Fruit fly (Drosophila melanogaster) whole organism, prepupa: ENCODE measurements around the gene Mipp2.
A peak's percentile ranks its signal among the peaks of the same experiment; 100 is the strongest.

Source experiments
- CG11294 ChIP-seq: fragments of 200-800 bp; sonication (Bioruptor generic); IDR thresholded peaks from 2 replicates; pipeline ENCODE4 v1.3.6; 2022; ENCODE audit warnings: missing biosample characterization, missing genetic modification characterization
- CG11762 ChIP-seq: fragments of 200-800 bp; sonication (Bioruptor generic); optimal IDR thresholded peaks from 3 replicates; lab custom pipeline; 2016; ENCODE audit warnings: missing biosample characterization, missing genetic modification characterization; ENCODE audit not compliant: insufficient read depth
- CG15336 ChIP-seq: fragments of 200-800 bp; sonication (Bioruptor generic); IDR thresholded peaks from 2 replicates; pipeline ENCODE4 v1.3.6; 2022; ENCODE audit warnings: missing biosample characterization, missing genetic modification characterization
- CG16779 ChIP-seq: fragments of 200-800 bp; sonication (Bioruptor generic); optimal IDR thresholded peaks from 3 replicates; lab custom pipeline; 2017; ENCODE audit warnings: missing biosample characterization, mild to moderate bottlenecking, missing genetic modification characterization
- CG3032 ChIP-seq: fragments of 200-800 bp; optimal IDR thresholded peaks from 2 replicates; lab custom pipeline; 2019; ENCODE audit warnings: missing biosample characterization, mild to moderate bottlenecking, missing genetic modification characterization, moderate library complexity
- CG32006 ChIP-seq: fragments of 200-800 bp; sonication (Bioruptor generic); optimal IDR thresholded peaks from 3 replicates; lab custom pipeline; 2017; ENCODE audit warnings: missing biosample characterization, mild to moderate bottlenecking, missing genetic modification characterization
- CG34406 ChIP-seq: fragments of 200-800 bp; sonication (Bioruptor generic); optimal IDR thresholded peaks from 3 replicates; lab custom pipeline; 2016; ENCODE audit warnings: missing biosample characterization, missing genetic modification characterization
- CG3919 ChIP-seq: fragments of 200-800 bp; sonication (Bioruptor generic); optimal IDR thresholded peaks from 3 replicates; lab custom pipeline; 2016; ENCODE audit warnings: missing biosample characterization, missing genetic modification characterization
- CG4318 ChIP-seq: fragments of 200-800 bp; sonication (Bioruptor generic); optimal IDR thresholded peaks from 3 replicates; lab custom pipeline; 2017; ENCODE audit warnings: missing biosample characterization, mild to moderate bottlenecking, missing genetic modification characterization
- CG6163 ChIP-seq: fragments of 200-800 bp; sonication (Bioruptor generic); IDR thresholded peaks from 3 replicates; pipeline ENCODE4 v1.3.6; 2022; ENCODE audit warnings: missing biosample characterization, missing genetic modification characterization
- CG6276 ChIP-seq: fragments of 200-800 bp; sonication (Bioruptor generic); optimal IDR thresholded peaks from 2 replicates; lab custom pipeline; 2017; ENCODE audit warnings: missing biosample characterization, mild to moderate bottlenecking, missing genetic modification characterization
- CG6792 ChIP-seq: fragments of 200-800 bp; sonication (Bioruptor generic); optimal IDR thresholded peaks from 3 replicates; lab custom pipeline; 2016; ENCODE audit warnings: missing biosample characterization, missing genetic modification characterization
- CG6854 ChIP-seq: fragments of 200-800 bp; sonication (Bioruptor generic); optimal IDR thresholded peaks from 2 replicates; lab custom pipeline; 2017; ENCODE audit warnings: missing biosample characterization, mild to moderate bottlenecking, missing genetic modification characterization
- CG7368 ChIP-seq: fragments of 200-800 bp; sonication (Bioruptor generic); optimal IDR thresholded peaks from 3 replicates; lab custom pipeline; 2016; ENCODE audit warnings: missing biosample characterization, missing genetic modification characterization
- CG8119 ChIP-seq: fragments of 200-800 bp; sonication (Bioruptor generic); IDR thresholded peaks from 3 replicates; pipeline ENCODE4 v1.3.6; 2022; ENCODE audit warnings: missing biosample characterization, missing genetic modification characterization
- CG8632 ChIP-seq: fragments of 200-800 bp; sonication (Bioruptor generic); optimal IDR thresholded peaks from 3 replicates; lab custom pipeline; 2016; ENCODE audit warnings: missing biosample characterization, missing genetic modification characterization
- Eip78C ChIP-seq: fragments of 200-800 bp; sonication (Bioruptor generic); peaks from one replicate; lab custom pipeline; 2016; ENCODE audit warnings: missing biosample characterization, missing genetic modification characterization
- Eip93F ChIP-seq: fragments of 200-800 bp; sonication (Bioruptor generic); optimal IDR thresholded peaks from 2 replicates; lab custom pipeline; 2016; ENCODE audit warnings: missing biosample characterization, mild to moderate bottlenecking, missing genetic modification characterization
- Ets21C ChIP-seq: fragments of 200-800 bp; sonication (Bioruptor generic); optimal IDR thresholded peaks from 3 replicates; lab custom pipeline; 2016; ENCODE audit warnings: missing biosample characterization, missing genetic modification characterization
- Ets96B ChIP-seq: fragments of 200-800 bp; optimal IDR thresholded peaks from 2 replicates; lab custom pipeline; 2019; ENCODE audit warnings: missing biosample characterization, mild to moderate bottlenecking, missing genetic modification characterization, moderate library complexity
- Hr38 ChIP-seq: sonication (Bioruptor generic); optimal IDR thresholded peaks from 2 replicates; lab custom pipeline; 2016; ENCODE audit warnings: missing biosample characterization, missing genetic modification characterization
- Hr39 ChIP-seq: fragments of 200-800 bp; sonication (Bioruptor generic); optimal IDR thresholded peaks from 2 replicates; lab custom pipeline; 2016; ENCODE audit warnings: missing biosample characterization, missing genetic modification characterization
- Met ChIP-seq: fragments of 200-800 bp; sonication (Bioruptor generic); optimal IDR thresholded peaks from 3 replicates; lab custom pipeline; 2016; ENCODE audit warnings: missing biosample characterization, missing genetic modification characterization
- OdsH ChIP-seq: fragments of 200-800 bp; sonication (Bioruptor generic); optimal IDR thresholded peaks from 3 replicates; lab custom pipeline; 2016; ENCODE audit warnings: missing biosample characterization, missing genetic modification characterization
- Sox102F ChIP-seq: fragments of 200-800 bp; sonication (Bioruptor generic); optimal IDR thresholded peaks from 2 replicates; lab custom pipeline; 2016; ENCODE audit warnings: missing biosample characterization, mild to moderate bottlenecking, missing genetic modification characterization
- Sox14 ChIP-seq: fragments of 200-800 bp; sonication (Bioruptor generic); optimal IDR thresholded peaks from 3 replicates; lab custom pipeline; 2016; ENCODE audit warnings: missing biosample characterization, missing genetic modification characterization
- Sox15 ChIP-seq: fragments of 200-800 bp; sonication (Bioruptor generic); optimal IDR thresholded peaks from 3 replicates; lab custom pipeline; 2016; ENCODE audit warnings: missing biosample characterization, missing genetic modification characterization
- acj6 ChIP-seq: fragments of 200-800 bp; sonication (Bioruptor generic); optimal IDR thresholded peaks from 3 replicates; lab custom pipeline; 2016; ENCODE audit warnings: missing biosample characterization, missing genetic modification characterization
- cyc ChIP-seq: fragments of 200-800 bp; sonication (Bioruptor generic); optimal IDR thresholded peaks from 3 replicates; lab custom pipeline; 2016; ENCODE audit warnings: missing biosample characterization, missing genetic modification characterization
- dac ChIP-seq: fragments of 200-800 bp; sonication (Bioruptor generic); optimal IDR thresholded peaks from 2 replicates; lab custom pipeline; 2017; ENCODE audit warnings: missing biosample characterization, mild to moderate bottlenecking, missing genetic modification characterization
- eg ChIP-seq: fragments of 200-800 bp; sonication (Bioruptor generic); IDR thresholded peaks from 3 replicates; pipeline ENCODE4 v1.3.6; 2022; ENCODE audit warnings: missing biosample characterization, missing genetic modification characterization
- esn ChIP-seq: fragments of 200-800 bp; sonication (Bioruptor generic); optimal IDR thresholded peaks from 2 replicates; lab custom pipeline; 2016; ENCODE audit warnings: missing biosample characterization, mild to moderate bottlenecking, missing genetic modification characterization, moderate library complexity
- fd59A ChIP-seq: fragments of 200-800 bp; sonication (Bioruptor generic); optimal IDR thresholded peaks from 2 replicates; lab custom pipeline; 2017; ENCODE audit warnings: missing biosample characterization, mild to moderate bottlenecking, missing genetic modification characterization, missing genetic modification reagents
- fd85E ChIP-seq: fragments of 200-800 bp; sonication (Bioruptor generic); optimal IDR thresholded peaks from 3 replicates; lab custom pipeline; 2016; ENCODE audit warnings: missing biosample characterization, missing genetic modification characterization
- fkh ChIP-seq: fragments of 200-800 bp; sonication (Bioruptor generic); optimal IDR thresholded peaks from 3 replicates; lab custom pipeline; 2017; ENCODE audit warnings: missing biosample characterization, mild to moderate bottlenecking, missing genetic modification characterization, moderate library complexity
- lz ChIP-seq: fragments of 200-800 bp; sonication (Bioruptor generic); optimal IDR thresholded peaks from 3 replicates; lab custom pipeline; 2016; ENCODE audit warnings: missing biosample characterization, missing genetic modification characterization
- net ChIP-seq: fragments of 200-800 bp; sonication (Bioruptor generic); optimal IDR thresholded peaks from 3 replicates; lab custom pipeline; 2016; ENCODE audit warnings: missing biosample characterization, missing genetic modification characterization
- salr ChIP-seq, 2 experiments: fragments of 200-800 bp; sonication (Bioruptor generic); optimal IDR thresholded peaks; 3 replicates each; lab custom pipeline; 2016 to 2018; ENCODE audit warnings: missing biosample characterization in 2 of 2, missing genetic modification characterization in 2 of 2, mild to moderate bottlenecking in 1 of 2
- spab ChIP-seq: fragments of 200-800 bp; sonication (Bioruptor generic); optimal IDR thresholded peaks from 2 replicates; lab custom pipeline; 2017; ENCODE audit warnings: missing biosample characterization, mild to moderate bottlenecking, missing genetic modification characterization, missing genetic modification reagents
- vri ChIP-seq: fragments of 200-800 bp; sonication (Bioruptor generic); optimal IDR thresholded peaks from 3 replicates; lab custom pipeline; 2016; ENCODE audit warnings: missing biosample characterization, mild to moderate bottlenecking, missing genetic modification characterization

Gene Mipp2

dm6 chrX:6074845-6075244 lies 16.4 kb downstream of the Mipp2 start, which contains the start of gene Tsp5D (continued):
- TF ChIP-seq CG16779 (tag; lab: Kevin White, UChicago) (peak; percentile 93), lz (GFP tag; lab: Kevin White, UChicago) (peak; percentile 23), dac (peak; percentile 96), CG11294 (peak; percentile 98), Ets96B (tag; lab: Kevin White, UChicago) (peak; percentile 97), CG6792 (GFP tag; lab: Kevin White, UChicago) (peak; percentile 80), Sox15 (peak; percentile 59), eg (GFP tag; lab: Robert Waterston, UW) (peak; percentile 100), CG6854 (no peak), fkh (GFP tag; lab: Kevin White, UChicago) (peak; percentile 29), Hr38 (peak; percentile 14), CG3032 (tag; lab: Kevin White, UChicago) (peak; percentile 96), CG8632 (GFP tag; lab: Kevin White, UChicago) (peak; percentile 89), esn (GFP tag; lab: Kevin White, UChicago) (peak; percentile 36), spab (GFP tag; lab: Kevin White, UChicago) (peak; percentile 95), Hr39 (GFP tag; lab: Kevin White, UChicago) (no peak)

- TF ChIP-seq CG6854 (peak; percentile 6), CG7368 (GFP tag; lab: Kevin White, UChicago) (no peak), vri (GFP tag; lab: Kevin White, UChicago) (peak; percentile 68), Eip78C (GFP tag; lab: Kevin White, UChicago) (peak; percentile 3), net (GFP tag; lab: Kevin White, UChicago) (no peak)
Measured at dm6 chrX:6068714-6069113, 22.6 kb downstream of the Mipp2 start.

dm6 chrX:6067281-6068008 lies 23.8 kb downstream of the Mipp2 start, which contains the start of gene CG5928:
CG5928 (plus strand) TSS chrX:6067958.
- TF ChIP-seq Sox14 (GFP tag; lab: Kevin White, UChicago) (no peak), CG6854 (no peak), CG34406 (GFP tag; lab: Kevin White, UChicago) (no peak), Sox102F (no peak), spab (GFP tag; lab: Kevin White, UChicago) (no peak), Ets21C (GFP tag; lab: Kevin White, UChicago) (no peak), Eip93F (no peak), CG4318 (peak; percentile 18), fd85E (GFP tag; lab: Kevin White, UChicago) (no peak), Eip78C (GFP tag; lab: Kevin White, UChicago) (peak; percentile 41), acj6 (GFP tag; lab: Kevin White, UChicago) (no peak), fd59A (no peak), salr (GFP tag; optimal IDR thresholded peaks at IDR 0.05; lab: Kevin White, UChicago) (peak in 1 of 2 experiments; percentile 23), CG3919 (no peak), eg (GFP tag; lab: Robert Waterston, UW) (peak; percentile 32; the same call in 1 of the 3 replicates), CG6276 (GFP tag; lab: Kevin White, UChicago) (peak; percentile 60), CG8119 (GFP tag; lab: Robert Waterston, UW) (peak; percentile 54; the same call in 2 of the 3 replicates), cyc (GFP tag; lab: Kevin White, UChicago) (no peak), Hr39 (GFP tag; lab: Kevin White, UChicago) (no peak), CG32006 (GFP tag; lab: Kevin White, UChicago) (peak; percentile 60), CG6163 (GFP tag; lab: Robert Waterston, UW) (peak; percentile 32; the same call in 2 of the 3 replicates), CG11762 (GFP tag; lab: Kevin White, UChicago) (no peak), CG15336 (GFP tag; lab: Robert Waterston, UW) (peak; percentile 26; the same call in 1 of the 2 replicates), Met (GFP tag; lab: Kevin White, UChicago) (no peak), lz (GFP tag; lab: Kevin White, UChicago) (no peak), OdsH (GFP tag; lab: Kevin White, UChicago) (peak; percentile 1)
